Worm (Caenorhabditis elegans): ENCODE results near the gene C03G5.14.

Gene C03G5.14

DNA sequence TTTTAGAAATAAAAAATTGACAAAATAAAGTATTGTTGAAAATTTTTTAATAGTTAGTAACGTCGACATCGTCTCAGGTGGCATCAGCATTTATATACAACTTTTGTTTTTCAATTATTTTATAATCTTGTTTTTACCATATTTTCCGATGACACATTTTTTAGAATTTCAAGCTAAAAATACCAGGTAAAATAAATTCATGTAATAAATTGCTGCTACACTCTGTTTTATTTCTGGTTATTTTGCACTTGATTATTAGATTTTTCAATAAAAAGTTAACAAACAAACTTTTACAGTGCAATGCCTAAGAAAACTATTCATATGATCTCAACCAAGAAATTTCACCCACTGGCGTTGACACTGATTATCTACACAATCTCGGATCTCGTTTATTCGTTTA, at the start of gene C03G5.14:
C03G5.14 (plus strand) TSS at position 301 of the 400 bp plus-strand sequence.
- TF ChIP-seq med-1 (GFP tag; optimal IDR thresholded peaks at IDR 0.05; ENCODE audit: insufficient read depth), result no peak
- no peak for TF ChIP-seq flt-1 (GFP tag; IDR thresholded peaks at IDR 0.05)
- no peak for TF ChIP-seq cog-1 (tag; optimal IDR thresholded peaks at IDR 0.05)
- no peak for TF ChIP-seq T22C8.4 (GFP tag; IDR thresholded peaks at IDR 0.05)
- no peak for TF ChIP-seq klf-2 (GFP tag; conservative IDR thresholded peaks at IDR 0.05)
- TF ChIP-seq tab-1 (GFP tag; IDR thresholded peaks at IDR 0.05), result no peak
- no peak for TF ChIP-seq ztf-29 (GFP tag; IDR thresholded peaks at IDR 0.05)
- TF ChIP-seq ref-1 (GFP tag; conservative IDR thresholded peaks at IDR 0.05), result no peak
- TF ChIP-seq ztf-23 (GFP tag; IDR thresholded peaks at IDR 0.05), result no peak

DNA sequence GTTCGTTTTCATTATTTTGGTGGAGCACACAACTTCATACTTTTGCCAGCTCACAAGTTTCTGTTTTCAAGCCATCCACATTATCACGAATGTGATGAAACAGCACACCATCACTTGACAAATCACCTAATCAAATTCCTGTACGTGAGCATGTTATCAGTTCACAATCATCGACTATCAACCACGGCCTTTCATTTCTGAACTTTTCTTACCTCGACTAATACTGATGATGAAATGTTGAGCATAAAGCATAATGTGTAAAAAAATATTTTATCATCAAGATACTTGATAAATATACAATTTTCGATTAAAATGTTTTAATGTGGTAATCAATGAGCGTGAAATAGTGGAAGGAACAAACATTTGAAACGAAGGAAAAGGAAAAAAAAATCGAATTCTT, 48.2 kb upstream of the C03G5.14 start:
- TF ChIP-seq T22C8.4 (GFP tag; IDR thresholded peaks at IDR 0.05), result no peak
- TF ChIP-seq ref-1 (GFP tag; conservative IDR thresholded peaks at IDR 0.05), result no peak
- TF ChIP-seq ztf-29 (GFP tag; IDR thresholded peaks at IDR 0.05), result no peak
- no peak for TF ChIP-seq flt-1 (GFP tag; IDR thresholded peaks at IDR 0.05)
- TF ChIP-seq klf-2 (GFP tag; conservative IDR thresholded peaks at IDR 0.05), result no peak
- no peak for TF ChIP-seq med-1 (GFP tag; optimal IDR thresholded peaks at IDR 0.05; ENCODE audit: insufficient read depth)
- no peak for TF ChIP-seq cog-1 (tag; optimal IDR thresholded peaks at IDR 0.05)
- no peak for TF ChIP-seq tab-1 (GFP tag; IDR thresholded peaks at IDR 0.05)
- TF ChIP-seq ztf-23 (GFP tag; IDR thresholded peaks at IDR 0.05), result no peak

- TF ChIP-seq ztf-23 (GFP tag; IDR thresholded peaks at IDR 0.05), result no peak
- no peak for TF ChIP-seq med-1 (GFP tag; optimal IDR thresholded peaks at IDR 0.05; ENCODE audit: insufficient read depth)
- no peak for TF ChIP-seq tab-1 (GFP tag; IDR thresholded peaks at IDR 0.05)
- no peak for TF ChIP-seq flt-1 (GFP tag; IDR thresholded peaks at IDR 0.05)
- no peak for TF ChIP-seq cog-1 (tag; optimal IDR thresholded peaks at IDR 0.05)
- no peak for TF ChIP-seq ref-1 (GFP tag; conservative IDR thresholded peaks at IDR 0.05)
- TF ChIP-seq ztf-29 (GFP tag; IDR thresholded peaks at IDR 0.05), result no peak
- TF ChIP-seq klf-2 (GFP tag; conservative IDR thresholded peaks at IDR 0.05), result no peak
- TF ChIP-seq T22C8.4 (GFP tag; IDR thresholded peaks at IDR 0.05), result no peak
Observed at ce11 chrX:8475142-8475541, 46.6 kb upstream of the C03G5.14 start.

- TF ChIP-seq med-1 (GFP tag; optimal IDR thresholded peaks at IDR 0.05; ENCODE audit: insufficient read depth), result no peak
- no peak for TF ChIP-seq ztf-23 (GFP tag; IDR thresholded peaks at IDR 0.05)
- TF ChIP-seq tab-1 (GFP tag; IDR thresholded peaks at IDR 0.05), result no peak
- TF ChIP-seq klf-2 (GFP tag; conservative IDR thresholded peaks at IDR 0.05), result no peak
- TF ChIP-seq ref-1 (GFP tag; conservative IDR thresholded peaks at IDR 0.05), result no peak
- no peak for TF ChIP-seq cog-1 (tag; optimal IDR thresholded peaks at IDR 0.05)
- no peak for TF ChIP-seq T22C8.4 (GFP tag; IDR thresholded peaks at IDR 0.05)
- no peak for TF ChIP-seq flt-1 (GFP tag; IDR thresholded peaks at IDR 0.05)
- no peak for TF ChIP-seq ztf-29 (GFP tag; IDR thresholded peaks at IDR 0.05)
Observed at ce11 chrX:8475759-8476228, 45.9 kb upstream of the C03G5.14 start, which contains the start of gene nhr-14. Gene nhr-14 (minus strand): TSS chrX:8476178.

DNA sequence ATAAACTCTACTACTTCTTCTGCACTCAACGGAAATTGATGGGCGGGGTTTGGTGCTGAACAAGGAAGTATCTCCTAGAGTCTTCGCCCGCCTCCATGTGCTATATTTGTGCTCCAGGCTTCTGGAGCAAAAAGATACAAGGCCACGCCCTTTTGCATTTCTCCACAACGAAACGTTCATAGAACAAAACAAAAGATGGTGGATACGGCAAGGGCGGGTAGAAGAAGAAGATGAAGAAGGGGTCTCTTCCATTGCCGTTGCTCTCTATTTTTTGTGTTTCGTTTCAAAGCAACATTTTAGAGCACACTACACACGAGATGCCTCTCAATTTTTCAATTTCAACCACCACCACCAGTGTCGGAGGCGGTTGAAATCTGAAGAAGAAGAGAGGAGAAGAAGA, 45.4 kb upstream of the C03G5.14 start:
- TF ChIP-seq flt-1 (GFP tag; IDR thresholded peaks at IDR 0.05), result no peak
- no peak for TF ChIP-seq tab-1 (GFP tag; IDR thresholded peaks at IDR 0.05)
- TF ChIP-seq ztf-23 (GFP tag; IDR thresholded peaks at IDR 0.05), result no peak
- no peak for TF ChIP-seq ztf-29 (GFP tag; IDR thresholded peaks at IDR 0.05)
- no peak for TF ChIP-seq ref-1 (GFP tag; conservative IDR thresholded peaks at IDR 0.05)
- no peak for TF ChIP-seq T22C8.4 (GFP tag; IDR thresholded peaks at IDR 0.05)
- no peak for TF ChIP-seq cog-1 (tag; optimal IDR thresholded peaks at IDR 0.05)
- no peak for TF ChIP-seq med-1 (GFP tag; optimal IDR thresholded peaks at IDR 0.05; ENCODE audit: insufficient read depth)
- TF ChIP-seq klf-2 (GFP tag; conservative IDR thresholded peaks at IDR 0.05), result no peak

- TF ChIP-seq med-1 (GFP tag; optimal IDR thresholded peaks at IDR 0.05; ENCODE audit: insufficient read depth), result no peak
- no peak for TF ChIP-seq ztf-23 (GFP tag; IDR thresholded peaks at IDR 0.05)
- TF ChIP-seq tab-1 (GFP tag; IDR thresholded peaks at IDR 0.05), result no peak
- no peak for TF ChIP-seq klf-2 (GFP tag; conservative IDR thresholded peaks at IDR 0.05)
- no peak for TF ChIP-seq flt-1 (GFP tag; IDR thresholded peaks at IDR 0.05)
- no peak for TF ChIP-seq ref-1 (GFP tag; conservative IDR thresholded peaks at IDR 0.05)
- no peak for TF ChIP-seq T22C8.4 (GFP tag; IDR thresholded peaks at IDR 0.05)
- TF ChIP-seq cog-1 (tag; optimal IDR thresholded peaks at IDR 0.05), result no peak
- no peak for TF ChIP-seq ztf-29 (GFP tag; IDR thresholded peaks at IDR 0.05)
Observed at ce11 chrX:8477048-8477806, 44.5 kb upstream of the C03G5.14 start.

ce11 chrX:8479050-8479449, 42.7 kb upstream of the C03G5.14 start:
- TF ChIP-seq tab-1 (GFP tag; IDR thresholded peaks at IDR 0.05), result no peak
- no peak for TF ChIP-seq T22C8.4 (GFP tag; IDR thresholded peaks at IDR 0.05)
- TF ChIP-seq ztf-23 (GFP tag; IDR thresholded peaks at IDR 0.05), result no peak
- no peak for TF ChIP-seq ztf-29 (GFP tag; IDR thresholded peaks at IDR 0.05)
- no peak for TF ChIP-seq flt-1 (GFP tag; IDR thresholded peaks at IDR 0.05)
- TF ChIP-seq cog-1 (tag; optimal IDR thresholded peaks at IDR 0.05), result no peak
- no peak for TF ChIP-seq klf-2 (GFP tag; conservative IDR thresholded peaks at IDR 0.05)
- no peak for TF ChIP-seq med-1 (GFP tag; optimal IDR thresholded peaks at IDR 0.05; ENCODE audit: insufficient read depth)
- no peak for TF ChIP-seq ref-1 (GFP tag; conservative IDR thresholded peaks at IDR 0.05)

ce11 chrX:8481716-8482115, 40.0 kb upstream of the C03G5.14 start:
- no peak for TF ChIP-seq klf-2 (GFP tag; conservative IDR thresholded peaks at IDR 0.05)
- TF ChIP-seq cog-1 (tag; optimal IDR thresholded peaks at IDR 0.05), result no peak

DNA sequence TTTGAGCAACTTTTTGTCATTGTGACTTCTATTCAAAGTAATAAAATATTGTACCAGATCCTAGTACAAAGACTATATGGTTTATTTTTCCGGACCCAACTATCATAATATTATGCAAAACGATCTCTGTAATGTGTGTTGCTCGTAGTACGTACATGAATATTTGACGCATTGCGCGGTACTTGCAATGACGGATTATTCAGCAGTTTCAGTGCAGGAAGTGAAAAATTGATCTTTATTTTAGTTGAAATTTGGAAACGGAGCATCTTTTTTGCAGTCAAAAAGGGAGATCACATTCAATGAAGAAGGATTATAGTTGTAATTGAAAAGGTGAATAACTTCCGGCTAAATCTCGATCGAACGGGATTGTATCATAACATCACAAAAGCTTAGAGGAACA, 37.8 kb upstream of the C03G5.14 start:
- TF ChIP-seq ztf-29 (GFP tag; IDR thresholded peaks at IDR 0.05) (no peak), med-1 (GFP tag; optimal IDR thresholded peaks at IDR 0.05; ENCODE audit: insufficient read depth) (no peak), klf-2 (GFP tag; conservative IDR thresholded peaks at IDR 0.05) (no peak), tab-1 (GFP tag; IDR thresholded peaks at IDR 0.05) (no peak)

ce11 chrX:8485392-8485791, 36.3 kb upstream of the C03G5.14 start:
- no peak for TF ChIP-seq ztf-29 (GFP tag; IDR thresholded peaks at IDR 0.05)
- no peak for TF ChIP-seq klf-2 (GFP tag; conservative IDR thresholded peaks at IDR 0.05)
- TF ChIP-seq flt-1 (GFP tag; IDR thresholded peaks at IDR 0.05), result no peak
- TF ChIP-seq ref-1 (GFP tag; conservative IDR thresholded peaks at IDR 0.05), result no peak
- TF ChIP-seq med-1 (GFP tag; optimal IDR thresholded peaks at IDR 0.05; ENCODE audit: insufficient read depth), result no peak
- TF ChIP-seq tab-1 (GFP tag; IDR thresholded peaks at IDR 0.05), result no peak
- TF ChIP-seq ztf-23 (GFP tag; IDR thresholded peaks at IDR 0.05), result no peak
- no peak for TF ChIP-seq T22C8.4 (GFP tag; IDR thresholded peaks at IDR 0.05)
- TF ChIP-seq cog-1 (tag; optimal IDR thresholded peaks at IDR 0.05), result no peak

All from whole organism, midembryonic.